Worm (Caenorhabditis elegans): ENCODE measurements around the gene clh-6.

- TF ChIP-seq lin-39 (tag; optimal IDR thresholded peaks at IDR 0.05), result no peak
- TF ChIP-seq nhr-25 (tag; optimal IDR thresholded peaks at IDR 0.05), result no peak
- TF ChIP-seq nhr-237 (tag; optimal IDR thresholded peaks at IDR 0.05), result no peak
- TF ChIP-seq mdl-1 (tag; optimal IDR thresholded peaks at IDR 0.05), result no peak
- no peak for TF ChIP-seq lin-13 (GFP tag; optimal IDR thresholded peaks at IDR 0.05)
- no peak for TF ChIP-seq ama-1 (optimal IDR thresholded peaks at IDR 0.05)
- no peak for TF ChIP-seq R02D3.7 (tag; optimal IDR thresholded peaks at IDR 0.05)
- TF ChIP-seq peb-1 (tag; optimal IDR thresholded peaks at IDR 0.05), result no peak
- no peak for TF ChIP-seq aly-2 (tag; optimal IDR thresholded peaks at IDR 0.05)
- no peak for TF ChIP-seq unc-62 (GFP tag; optimal IDR thresholded peaks at IDR 0.05)
- no peak for TF ChIP-seq lsy-2 (tag; optimal IDR thresholded peaks at IDR 0.05)
- TF ChIP-seq fos-1 (tag; optimal IDR thresholded peaks at IDR 0.05), result no peak
These were observed 43.7 kb upstream of the clh-6 start, which contains the start of gene nhr-136 for ce11 chrV:12106841-12107240.
